Worm (Caenorhabditis elegans) whole organism, mixed stage, embryonic: ENCODE data around the gene rsp-7.
A peak's percentile ranks its signal among the peaks of the same experiment; 100 is the strongest.

ENCODE experiments used
- M03D4.4 ChIP-seq: sonication (generic microtip); optimal IDR thresholded peaks from 2 replicates; lab custom pipeline; 2017; ENCODE audit warnings: mild to moderate bottlenecking, missing genetic modification characterization, missing compliant biosample characterization
- bed-3 ChIP-seq: fragments of 200-800 bp; sonication (Bioruptor generic); optimal IDR thresholded peaks from 3 replicates; lab custom pipeline; 2018; ENCODE audit warnings: mild to moderate bottlenecking, missing genetic modification characterization, moderate library complexity, missing compliant biosample characterization
- blmp-1 ChIP-seq: fragments of 150-350 bp; optimal IDR thresholded peaks from 2 replicates; lab custom pipeline; 2014; ENCODE audit warnings: missing biosample characterization, missing genetic modification characterization
- ceh-39 ChIP-seq: fragments of 150-350 bp; optimal IDR thresholded peaks from 2 replicates; lab custom pipeline; 2014; ENCODE audit warnings: missing biosample characterization, missing genetic modification characterization
- ceh-43 ChIP-seq: fragments of 200-800 bp; sonication (Bioruptor generic); optimal IDR thresholded peaks from 2 replicates; lab custom pipeline; 2018; ENCODE audit warnings: mild to moderate bottlenecking, missing genetic modification characterization, moderate library complexity, missing compliant biosample characterization
- ceh-83 ChIP-seq: fragments of 200-800 bp; sonication (Bioruptor generic); optimal IDR thresholded peaks from 2 replicates; lab custom pipeline; 2018; ENCODE audit warnings: mild to moderate bottlenecking, missing genetic modification characterization, missing compliant biosample characterization
- ces-1 ChIP-seq: fragments of 150-350 bp; optimal IDR thresholded peaks from 2 replicates; lab custom pipeline; 2014; ENCODE audit warnings: missing biosample characterization, missing genetic modification reagents, missing genetic modification characterization
- cnd-1 ChIP-seq: fragments of 200-800 bp; sonication (Bioruptor generic); optimal IDR thresholded peaks from 2 replicates; lab custom pipeline; 2018; ENCODE audit warnings: mild to moderate bottlenecking, missing genetic modification characterization, missing compliant biosample characterization
- drap-1 ChIP-seq: fragments of 200-800 bp; sonication (Bioruptor generic); optimal IDR thresholded peaks from 3 replicates; lab custom pipeline; 2018; ENCODE audit warnings: mild to moderate bottlenecking, missing genetic modification characterization, missing compliant biosample characterization
- elt-1 ChIP-seq: sonication (generic microtip); optimal IDR thresholded peaks from 2 replicates; lab custom pipeline; 2017; ENCODE audit warnings: missing genetic modification characterization, mild to moderate bottlenecking, missing compliant biosample characterization, antibody characterized with exemption, moderate library complexity, borderline replicate concordance; ENCODE audit not compliant: insufficient read depth
- elt-3 ChIP-seq: fragments of 150-350 bp; optimal IDR thresholded peaks from 2 replicates; lab custom pipeline; 2014; ENCODE audit warnings: missing biosample characterization, missing genetic modification characterization
- flh-1 ChIP-seq: fragments of 200-800 bp; sonication (Bioruptor generic); optimal IDR thresholded peaks from 2 replicates; lab custom pipeline; 2018; ENCODE audit warnings: mild to moderate bottlenecking, missing genetic modification characterization, moderate library complexity, missing compliant biosample characterization
- ham-2 ChIP-seq: fragments of 200-800 bp; sonication (Bioruptor generic); optimal IDR thresholded peaks from 2 replicates; lab custom pipeline; 2018; ENCODE audit warnings: mild to moderate bottlenecking, missing genetic modification characterization, missing compliant biosample characterization
- hlh-1 ChIP-seq: fragments of 150-350 bp; optimal IDR thresholded peaks from 2 replicates; lab custom pipeline; 2014; ENCODE audit warnings: missing biosample characterization, missing genetic modification reagents, missing genetic modification characterization
- lin-13 ChIP-seq: fragments of 150-350 bp; optimal IDR thresholded peaks from 2 replicates; lab custom pipeline; 2014; ENCODE audit warnings: missing biosample characterization, missing genetic modification characterization
- lin-32 ChIP-seq: fragments of 200-800 bp; sonication (Bioruptor generic); optimal IDR thresholded peaks from 2 replicates; lab custom pipeline; 2018; ENCODE audit warnings: mild to moderate bottlenecking, missing genetic modification characterization, missing compliant biosample characterization
- lsy-2 ChIP-seq: fragments of 150-350 bp; optimal IDR thresholded peaks from 2 replicates; lab custom pipeline; 2014; ENCODE audit warnings: missing biosample characterization, missing genetic modification characterization
- mab-5 ChIP-seq: fragments of 150-350 bp; optimal IDR thresholded peaks from 2 replicates; lab custom pipeline; 2014; ENCODE audit warnings: missing biosample characterization, missing genetic modification characterization
- mep-1 ChIP-seq: fragments of 150-350 bp; optimal IDR thresholded peaks from 2 replicates; lab custom pipeline; 2017; ENCODE audit warnings: missing biosample characterization, missing genetic modification reagents, missing genetic modification characterization, inconsistent platforms
- mls-2 ChIP-seq: sonication (generic microtip); optimal IDR thresholded peaks from 2 replicates; lab custom pipeline; 2016; ENCODE audit warnings: mild to moderate bottlenecking, missing genetic modification characterization, moderate library complexity, missing compliant biosample characterization
- nhr-12 ChIP-seq: fragments of 150-350 bp; optimal IDR thresholded peaks from 2 replicates; lab custom pipeline; 2014; ENCODE audit warnings: missing biosample characterization, missing genetic modification characterization
- nhr-2 ChIP-seq: fragments of 150-350 bp; optimal IDR thresholded peaks from 2 replicates; lab custom pipeline; 2014; ENCODE audit warnings: missing biosample characterization, missing genetic modification characterization
- nhr-237 ChIP-seq: fragments of 150-350 bp; optimal IDR thresholded peaks from 2 replicates; lab custom pipeline; 2014; ENCODE audit warnings: missing biosample characterization, missing genetic modification characterization
- nhr-28 ChIP-seq: fragments of 150-350 bp; optimal IDR thresholded peaks from 2 replicates; lab custom pipeline; 2014; ENCODE audit warnings: missing biosample characterization, missing genetic modification characterization
- nhr-76 ChIP-seq: sonication (generic microtip); optimal IDR thresholded peaks from 2 replicates; lab custom pipeline; 2017; ENCODE audit warnings: missing biosample characterization, missing genetic modification characterization
- pha-4 ChIP-seq: fragments of 150-350 bp; optimal IDR thresholded peaks from 2 replicates; lab custom pipeline; 2018; ENCODE audit warnings: missing biosample characterization, missing genetic modification reagents, missing genetic modification characterization
- sem-2 ChIP-seq: fragments of 200-800 bp; sonication (Bioruptor generic); optimal IDR thresholded peaks from 2 replicates; lab custom pipeline; 2018; ENCODE audit warnings: mild to moderate bottlenecking, missing genetic modification characterization, missing compliant biosample characterization
- snpc-4 ChIP-seq: fragments of 150-350 bp; optimal IDR thresholded peaks from 2 replicates; lab custom pipeline; 2014; ENCODE audit warnings: missing biosample characterization, missing genetic modification characterization
- sptf-1 ChIP-seq: sonication (generic microtip); optimal IDR thresholded peaks from 2 replicates; lab custom pipeline; 2017; ENCODE audit warnings: mild to moderate bottlenecking, missing genetic modification characterization, moderate library complexity, missing compliant biosample characterization
- tbx-8 ChIP-seq: fragments of 200-800 bp; sonication (Bioruptor generic); optimal IDR thresholded peaks from 2 replicates; lab custom pipeline; 2018; ENCODE audit warnings: mild to moderate bottlenecking, missing genetic modification characterization, moderate library complexity, missing compliant biosample characterization
- unc-120 ChIP-seq: sonication (generic microtip); optimal IDR thresholded peaks from 2 replicates; lab custom pipeline; 2017; ENCODE audit warnings: missing genetic modification characterization, missing compliant biosample characterization; ENCODE audit not compliant: poor library complexity, severe bottlenecking
- unc-39 ChIP-seq: fragments of 150-350 bp; optimal IDR thresholded peaks from 2 replicates; lab custom pipeline; 2014; ENCODE audit warnings: missing biosample characterization, missing genetic modification characterization
- unc-62 ChIP-seq: fragments of 150-350 bp; optimal IDR thresholded peaks from 2 replicates; lab custom pipeline; 2014; ENCODE audit warnings: missing biosample characterization, missing genetic modification reagents, missing genetic modification characterization
- zip-8 ChIP-seq: fragments of 150-350 bp; optimal IDR thresholded peaks from 2 replicates; lab custom pipeline; 2014; ENCODE audit warnings: missing biosample characterization, missing genetic modification characterization
- ztf-11 ChIP-seq: fragments of 150-350 bp; optimal IDR thresholded peaks from 2 replicates; lab custom pipeline; 2014; ENCODE audit warnings: missing biosample characterization, missing genetic modification characterization

Gene rsp-7

ce11 chrII:10658576-10659256 lies at the start of gene rsp-7, which contains the start of gene snu-13:
Gene rsp-7, plus strand, starts transcription at chrII:10659206.
Gene snu-13, minus strand, starts transcription at chrII:10658626.
- no peak for TF ChIP-seq bed-3
- TF ChIP-seq M03D4.4 (tag; lab: Kevin White, UChicago) = no peak
- peak; percentile 61 for TF ChIP-seq lin-13 (tag; lab: Kevin White, UChicago)
- TF ChIP-seq mep-1 (tag; lab: Kevin White, UChicago) = peak; percentile 87
- no peak for TF ChIP-seq ceh-83 (GFP tag; lab: Kevin White, UChicago)
- TF ChIP-seq lsy-2 (tag; lab: Kevin White, UChicago) = peak; percentile 70
- no peak for TF ChIP-seq flh-1 (GFP tag; lab: Kevin White, UChicago)
- TF ChIP-seq unc-120 (tag; lab: Kevin White, UChicago) = peak; percentile 72
- TF ChIP-seq elt-1 (tag; lab: Kevin White, UChicago) = no peak
- TF ChIP-seq nhr-28 = no peak
- TF ChIP-seq lin-32 = no peak
- no peak for TF ChIP-seq ham-2 (GFP tag; lab: Kevin White, UChicago)
- TF ChIP-seq mls-2 (tag; lab: Kevin White, UChicago) = no peak
- no peak for TF ChIP-seq mab-5 (tag; lab: Kevin White, UChicago)
- no peak for TF ChIP-seq nhr-2 (tag; lab: Kevin White, UChicago)
- TF ChIP-seq nhr-76 = no peak
- no peak for TF ChIP-seq unc-39
- TF ChIP-seq zip-8 (tag; lab: Kevin White, UChicago) = no peak
- no peak for TF ChIP-seq pha-4 (tag; lab: Kevin White, UChicago)
- no peak for TF ChIP-seq blmp-1 (tag; lab: Kevin White, UChicago)
- peak; percentile 34 for TF ChIP-seq ces-1 (GFP tag; lab: Kevin White, UChicago)
- TF ChIP-seq sem-2 (GFP tag; lab: Kevin White, UChicago) = no peak
- no peak for TF ChIP-seq sptf-1
- TF ChIP-seq nhr-12 (tag; lab: Kevin White, UChicago) = no peak
- TF ChIP-seq ceh-39 (tag; lab: Kevin White, UChicago) = peak; percentile 52
- TF ChIP-seq ceh-43 = no peak
- no peak for TF ChIP-seq drap-1 (GFP tag; lab: Kevin White, UChicago)
- TF ChIP-seq unc-62 (GFP tag; lab: Kevin White, UChicago) = peak; percentile 31
- TF ChIP-seq ztf-11 = no peak
- no peak for TF ChIP-seq cnd-1 (tag; lab: Kevin White, UChicago)
- no peak for TF ChIP-seq elt-3 (tag; lab: Kevin White, UChicago)
- no peak for TF ChIP-seq tbx-8
- TF ChIP-seq nhr-237 (tag; lab: Kevin White, UChicago) = peak; percentile 69
- TF ChIP-seq hlh-1 (tag; lab: Kevin White, UChicago) = peak; percentile 57
- no peak for TF ChIP-seq snpc-4

ce11 chrII:10612743-10613142 lies 46.3 kb upstream of the rsp-7 start, which contains the start of gene C14A4.12:
Gene C14A4.12, plus strand, starts transcription at chrII:10613043.
- TF ChIP-seq lin-13 (tag; lab: Kevin White, UChicago) = no peak
- TF ChIP-seq ceh-83 (GFP tag; lab: Kevin White, UChicago) = no peak
- peak; percentile 14 for TF ChIP-seq pha-4 (tag; lab: Kevin White, UChicago)

- TF ChIP-seq drap-1 (GFP tag; lab: Kevin White, UChicago) = no peak
- no peak for TF ChIP-seq blmp-1 (tag; lab: Kevin White, UChicago)
- no peak for TF ChIP-seq elt-3 (tag; lab: Kevin White, UChicago)
- TF ChIP-seq pha-4 (tag; lab: Kevin White, UChicago) = no peak
- TF ChIP-seq bed-3 = no peak
- no peak for TF ChIP-seq nhr-2 (tag; lab: Kevin White, UChicago)
- no peak for TF ChIP-seq M03D4.4 (tag; lab: Kevin White, UChicago)
- TF ChIP-seq nhr-237 (tag; lab: Kevin White, UChicago) = no peak
- no peak for TF ChIP-seq unc-120 (tag; lab: Kevin White, UChicago)
- TF ChIP-seq elt-1 (tag; lab: Kevin White, UChicago) = no peak
Measured at ce11 chrII:10618157-10618556, 40.8 kb upstream of the rsp-7 start, which contains the start of gene C14A4.13. Gene C14A4.13, plus strand, starts transcription at chrII:10618457.
